Fruit fly (Drosophila melanogaster): ENCODE results near the gene CG42713.

Gene CG42713

DNA sequence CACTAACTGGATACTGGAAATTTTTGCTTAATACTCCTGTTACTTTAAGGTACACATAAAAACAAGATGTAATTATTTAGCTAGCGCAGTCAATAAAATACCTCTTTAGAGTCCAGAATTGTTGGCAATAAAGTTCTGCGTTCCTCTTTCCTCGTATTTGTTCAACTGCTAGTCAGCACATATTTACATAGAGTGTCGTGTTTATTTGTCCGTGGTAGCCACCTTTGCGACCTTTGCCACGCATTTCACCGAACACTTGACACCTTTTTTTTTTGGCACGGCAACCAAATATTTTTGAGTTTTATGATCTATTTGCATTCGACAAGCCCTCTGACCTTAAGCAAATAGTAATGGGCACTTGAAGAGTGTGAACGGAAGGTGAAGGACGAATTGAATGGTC is 45.3 kb upstream of the CG42713 start (continued):
- peak; percentile 61 for TF ChIP-seq cato (GFP tag; optimal IDR thresholded peaks at IDR 0.05; ENCODE audit: borderline replicate concordance)
- peak; percentile 94 for TF ChIP-seq CG11398 (GFP tag; optimal IDR thresholded peaks at IDR 0.05)
- TF ChIP-seq CG33213 (GFP tag; optimal IDR thresholded peaks at IDR 0.05): peak; percentile 82
- peak; percentile 49; the same call in 1 of the 2 replicates for TF ChIP-seq wdn (GFP tag; IDR thresholded peaks at IDR 0.05)
- TF ChIP-seq CG8478 (optimal IDR thresholded peaks at IDR 0.05): no peak
- no peak for TF ChIP-seq lov (optimal IDR thresholded peaks at IDR 0.05)
- peak; percentile 79; the same call in 2 of the 3 replicates for TF ChIP-seq lov (GFP tag; IDR thresholded peaks at IDR 0.05)
- peak; percentile 81 for TF ChIP-seq CG12942 (GFP tag; optimal IDR thresholded peaks at IDR 0.05)
- TF ChIP-seq CG32767 (GFP tag; IDR thresholded peaks at IDR 0.05): 0 out of 2 replicates have a peak, but pooled peaks have one; percentile 36
- TF ChIP-seq CG17361 (GFP tag; IDR thresholded peaks at IDR 0.05): peak; percentile 48; the same call in 1 of the 3 replicates
- TF ChIP-seq CoRest (tag; optimal IDR thresholded peaks at IDR 0.05): peak; percentile 75
- peak; percentile 77 for TF ChIP-seq maf-S (GFP tag; optimal IDR thresholded peaks at IDR 0.05)
- no peak for TF ChIP-seq CG8281 (tag; optimal IDR thresholded peaks at IDR 0.05)
- TF ChIP-seq CG7786 (GFP tag; optimal IDR thresholded peaks at IDR 0.05): peak; percentile 84
- no peak for TF ChIP-seq hkb (optimal IDR thresholded peaks at IDR 0.05)
- peak; percentile 61 for TF ChIP-seq hkb (GFP tag; IDR thresholded peaks at IDR 0.05)
- TF ChIP-seq NK7.1 (GFP tag; optimal IDR thresholded peaks at IDR 0.05): peak; percentile 83
- TF ChIP-seq Bgb (GFP tag; IDR thresholded peaks at IDR 0.05; ENCODE audit: partially characterized antibody): no peak
- no peak for TF ChIP-seq sug (tag; optimal IDR thresholded peaks at IDR 0.05)
- TF ChIP-seq CG12219 (GFP tag; optimal IDR thresholded peaks at IDR 0.05): peak; percentile 35
- peak; percentile 40; the same call in 1 of the 2 replicates for TF ChIP-seq HLH3B (GFP tag; IDR thresholded peaks at IDR 0.05)
- TF ChIP-seq trem (tag; optimal IDR thresholded peaks at IDR 0.05): peak; percentile 1
- TF ChIP-seq Gug (GFP tag; IDR thresholded peaks at IDR 0.05): no peak
- peak; percentile 5 for TF ChIP-seq Sry-β (GFP tag; optimal IDR thresholded peaks at IDR 0.05)
- peak; percentile 39 for TF ChIP-seq CG4328 (GFP tag; optimal IDR thresholded peaks at IDR 0.05)
- no peak for TF ChIP-seq Hmx (GFP tag; optimal IDR thresholded peaks at IDR 0.05)
- TF ChIP-seq CG33557 (GFP tag; optimal IDR thresholded peaks at IDR 0.05): peak; percentile 97
- peak; percentile 46 for TF ChIP-seq trh (GFP tag; optimal IDR thresholded peaks at IDR 0.05)
- TF ChIP-seq tio (GFP tag; optimal IDR thresholded peaks at IDR 0.05): peak; percentile 80
- peak; percentile 3 for TF ChIP-seq CG9437 (GFP tag; optimal IDR thresholded peaks at IDR 0.05)
- TF ChIP-seq CG5180 (GFP tag; optimal IDR thresholded peaks at IDR 0.05): no peak
- TF ChIP-seq CG3407 (GFP tag; optimal IDR thresholded peaks at IDR 0.05): peak; percentile 93
- peak; percentile 37; the same call in 1 of the 2 replicates for TF ChIP-seq CG4360 (GFP tag; IDR thresholded peaks at IDR 0.05)
- peak; percentile 92 for TF ChIP-seq CG17568 (GFP tag; optimal IDR thresholded peaks at IDR 0.05)
- peak; percentile 60 for TF ChIP-seq Elba2 (GFP tag; optimal IDR thresholded peaks at IDR 0.05)
- TF ChIP-seq CrebB (tag; optimal IDR thresholded peaks at IDR 0.05): peak; percentile 89
- peak; percentile 83 for TF ChIP-seq CG12769 (tag; optimal IDR thresholded peaks at IDR 0.05)
- TF ChIP-seq CG15514 (GFP tag; optimal IDR thresholded peaks at IDR 0.05): peak; percentile 55
- TF ChIP-seq CG8388 (GFP tag; optimal IDR thresholded peaks at IDR 0.05): peak; percentile 59
- peak; percentile 22 for TF ChIP-seq Sox100B (GFP tag; optimal IDR thresholded peaks at IDR 0.05)
- peak; percentile 32 for TF ChIP-seq CG6683 (GFP tag; optimal IDR thresholded peaks at IDR 0.05)
- TF ChIP-seq D19A (tag; optimal IDR thresholded peaks at IDR 0.05): peak; percentile 25
- TF ChIP-seq CG18619 (GFP tag; optimal IDR thresholded peaks at IDR 0.05): peak; percentile 76
- TF ChIP-seq Max (GFP tag; optimal IDR thresholded peaks at IDR 0.05): peak; percentile 31
- TF ChIP-seq chif (GFP tag; optimal IDR thresholded peaks at IDR 0.05): peak; percentile 87 to 89
- TF ChIP-seq twi (tag; optimal IDR thresholded peaks at IDR 0.05): peak; percentile 85
- peak; percentile 74 for TF ChIP-seq dmrt11E (tag; optimal IDR thresholded peaks at IDR 0.05)
- TF ChIP-seq gsb-n (tag; optimal IDR thresholded peaks at IDR 0.05): peak; percentile 91
- TF ChIP-seq CG15011 (GFP tag; optimal IDR thresholded peaks at IDR 0.05): peak; percentile 52
- TF ChIP-seq Rx (GFP tag; IDR thresholded peaks at IDR 0.05): no peak
- no peak for TF ChIP-seq slbo (GFP tag; IDR thresholded peaks at IDR 0.05)

Data from whole organism, embryonic.